Worm (Caenorhabditis elegans): ENCODE data around the gene C02D5.4.

- TF ChIP-seq lin-11 (tag; optimal IDR thresholded peaks at IDR 0.05) = no peak
- no peak for TF ChIP-seq tbx-2 (tag; optimal IDR thresholded peaks at IDR 0.05)
- no peak for TF ChIP-seq ceh-18 (tag; optimal IDR thresholded peaks at IDR 0.05)
- TF ChIP-seq ceh-30 (tag; optimal IDR thresholded peaks at IDR 0.05) = no peak
- no peak for TF ChIP-seq che-1 (tag; optimal IDR thresholded peaks at IDR 0.05)
Observed at ce11 chrIII:8524773-8525172, 27.2 kb upstream of the C02D5.4 start, which contains the start of gene idpp-15.

Data from whole organism, late embryonic.